Fruit fly (Drosophila melanogaster) whole organism, embryonic: ENCODE data around the gene Pgd.
A peak's percentile ranks its signal among the peaks of the same experiment; 100 is the strongest.

ENCODE experiments used
- CG10543 ChIP-seq: fragments of 200-800 bp; sonication (Bioruptor generic); optimal IDR thresholded peaks from 3 replicates; lab custom pipeline; 2017; ENCODE audit warnings: missing biosample characterization, mild to moderate bottlenecking, missing genetic modification characterization, moderate library complexity
- CG12769 ChIP-seq: fragments of 200-800 bp; sonication (Bioruptor generic); optimal IDR thresholded peaks from 2 replicates; lab custom pipeline; 2019; ENCODE audit warnings: missing biosample characterization, mild to moderate bottlenecking, missing genetic modification characterization, moderate library complexity
- CG13424 ChIP-seq: fragments of 200-800 bp; sonication (Bioruptor generic); optimal IDR thresholded peaks from 2 replicates; lab custom pipeline; 2019; ENCODE audit warnings: missing biosample characterization, mild to moderate bottlenecking, missing genetic modification characterization, moderate library complexity
- CG15073 ChIP-seq: fragments of 200-800 bp; sonication (Bioruptor generic); optimal IDR thresholded peaks from 2 replicates; lab custom pipeline; 2016; ENCODE audit warnings: missing biosample characterization, missing genetic modification characterization
- CG15514 ChIP-seq: fragments of 200-800 bp; sonication (Bioruptor generic); optimal IDR thresholded peaks from 3 replicates; lab custom pipeline; 2017; ENCODE audit warnings: missing biosample characterization, missing genetic modification characterization, mild to moderate bottlenecking, moderate library complexity, missing genetic modification reagents
- CG1603 ChIP-seq: fragments of 200-800 bp; sonication (Bioruptor generic); optimal IDR thresholded peaks from 2 replicates; lab custom pipeline; 2019; ENCODE audit warnings: missing biosample characterization, mild to moderate bottlenecking, missing genetic modification characterization, moderate library complexity
- CG16815 ChIP-seq: fragments of 200-800 bp; sonication (Bioruptor generic); optimal IDR thresholded peaks from 3 replicates; lab custom pipeline; 2017; ENCODE audit warnings: missing biosample characterization, mild to moderate bottlenecking, missing genetic modification characterization
- CG18619 ChIP-seq: fragments of 200-800 bp; sonication (Bioruptor generic); optimal IDR thresholded peaks from 3 replicates; lab custom pipeline; 2017; ENCODE audit warnings: missing biosample characterization, mild to moderate bottlenecking, missing genetic modification characterization
- CG34224 ChIP-seq: fragments of 200-800 bp; sonication (Bioruptor generic); IDR thresholded peaks from 3 replicates; pipeline ENCODE4 v1.3.6; 2022; ENCODE audit warnings: missing biosample characterization, missing genetic modification characterization; ENCODE audit not compliant: partially characterized antibody
- CG3838 ChIP-seq: fragments of 200-800 bp; sonication (Bioruptor generic); optimal IDR thresholded peaks from 3 replicates; lab custom pipeline; 2016; ENCODE audit warnings: missing biosample characterization, missing genetic modification characterization
- CG4730 ChIP-seq: fragments of 200-800 bp; sonication (Bioruptor generic); IDR thresholded peaks from 2 replicates; pipeline ENCODE4 v1.3.6; 2022; ENCODE audit warnings: missing biosample characterization, missing genetic modification characterization
- CG4854 ChIP-seq: fragments of 200-800 bp; sonication (Bioruptor generic); optimal IDR thresholded peaks from 2 replicates; lab custom pipeline; 2016; ENCODE audit warnings: missing biosample characterization, missing genetic modification characterization, inconsistent platforms
- CG5245 ChIP-seq: fragments of 200-800 bp; sonication (Bioruptor generic); optimal IDR thresholded peaks from 3 replicates; lab custom pipeline; 2016; ENCODE audit warnings: missing biosample characterization, missing genetic modification characterization
- Dll ChIP-seq: fragments of 200-800 bp; sonication (Bioruptor generic); IDR thresholded peaks from 4 replicates; pipeline ENCODE4 v1.3.6; 2022; ENCODE audit warnings: missing biosample characterization, missing genetic modification characterization; ENCODE audit not compliant: partially characterized antibody
- Dp ChIP-seq: fragments of 200-800 bp; sonication (Bioruptor generic); optimal IDR thresholded peaks from 2 replicates; lab custom pipeline; 2018; ENCODE audit warnings: missing biosample characterization, mild to moderate bottlenecking, missing genetic modification characterization, moderate library complexity
- Dref ChIP-seq: fragments of 200-800 bp; sonication (Bioruptor generic); IDR thresholded peaks from 2 replicates; pipeline ENCODE4 v1.3.6; 2022; ENCODE audit warnings: missing biosample characterization, missing genetic modification characterization
- Eip74EF ChIP-seq, 2 experiments: fragments of 200-800 bp in 1 of 2; fragments of >200 bp in 1 of 2; sonication (Bioruptor generic) in 1 of 2; optimal IDR thresholded peaks; 2 replicates each; lab custom pipeline; 2017 to 2019; ENCODE audit warnings: missing biosample characterization in 2 of 2, missing genetic modification characterization in 2 of 2, mild to moderate bottlenecking in 1 of 2, moderate library complexity in 1 of 2
- Fer3 ChIP-seq: fragments of 200-800 bp; sonication (Bioruptor generic); optimal IDR thresholded peaks from 2 replicates; lab custom pipeline; 2018; ENCODE audit warnings: missing biosample characterization, mild to moderate bottlenecking, missing genetic modification characterization, moderate library complexity
- Hr39 ChIP-seq: fragments of >200 bp; optimal IDR thresholded peaks from 2 replicates; lab custom pipeline; 2017
- MESR4 ChIP-seq: fragments of 200-800 bp; sonication (Bioruptor generic); optimal IDR thresholded peaks from 2 replicates; lab custom pipeline; 2018; ENCODE audit warnings: missing biosample characterization, mild to moderate bottlenecking, missing genetic modification characterization, moderate library complexity
- Med ChIP-seq: fragments of 200-800 bp; sonication (Bioruptor generic); peaks from one replicate; lab custom pipeline; 2016; ENCODE audit warnings: missing biosample characterization, missing genetic modification characterization, mild to moderate bottlenecking, inconsistent platforms, moderate library complexity
- Pdp1 ChIP-seq, 2 experiments: fragments of 200-800 bp; sonication (Bioruptor generic); optimal IDR thresholded peaks; 3 replicates each; lab custom pipeline; 2016; ENCODE audit warnings: missing biosample characterization in 2 of 2, missing genetic modification characterization in 2 of 2, mild to moderate bottlenecking in 1 of 2, moderate library complexity in 1 of 2
- Ptx1 ChIP-seq: fragments of 200-800 bp; sonication (Bioruptor generic); IDR thresholded peaks from 2 replicates; pipeline ENCODE4 v1.3.6; 2022; ENCODE audit warnings: missing biosample characterization, missing genetic modification characterization
- Sin3A ChIP-seq: fragments of >200 bp; optimal IDR thresholded peaks from 2 replicates; lab custom pipeline; 2018
- Sry-δ ChIP-seq: fragments of 200-800 bp; sonication (Bioruptor generic); optimal IDR thresholded peaks from 2 replicates; lab custom pipeline; 2016; ENCODE audit warnings: missing biosample characterization, missing genetic modification characterization
- bcd ChIP-seq: fragments of 200-800 bp; sonication (Bioruptor generic); optimal IDR thresholded peaks from 2 replicates; lab custom pipeline; 2017; ENCODE audit warnings: missing biosample characterization, mild to moderate bottlenecking, missing genetic modification characterization
- cas ChIP-seq: fragments of 200-800 bp; sonication (Bioruptor generic); IDR thresholded peaks from 2 replicates; pipeline ENCODE4 v1.3.6; 2022; ENCODE audit warnings: missing biosample characterization, missing genetic modification characterization
- chif ChIP-seq, 2 experiments: fragments of 200-800 bp; sonication (Bioruptor generic); optimal IDR thresholded peaks; 3 replicates each; lab custom pipeline; 2016; ENCODE audit warnings: missing biosample characterization in 2 of 2, missing genetic modification characterization in 2 of 2
- chinmo ChIP-seq: fragments of 200-800 bp; sonication (Bioruptor generic); IDR thresholded peaks from 4 replicates; pipeline ENCODE4 v1.3.6; 2022; ENCODE audit warnings: missing biosample characterization, missing genetic modification characterization; ENCODE audit not compliant: partially characterized antibody
- chn ChIP-seq: fragments of 200-800 bp; sonication (Bioruptor generic); optimal IDR thresholded peaks from 2 replicates; lab custom pipeline; 2016; ENCODE audit warnings: missing biosample characterization, missing genetic modification characterization
- crol ChIP-seq: fragments of 200-800 bp; sonication (Bioruptor generic); IDR thresholded peaks from 2 replicates; pipeline ENCODE4 v1.3.6; 2022; ENCODE audit warnings: missing biosample characterization, missing genetic modification characterization
- cwo ChIP-seq: fragments of 200-800 bp; sonication (Bioruptor generic); optimal IDR thresholded peaks from 3 replicates; lab custom pipeline; 2017; ENCODE audit warnings: missing biosample characterization, missing genetic modification characterization, mild to moderate bottlenecking, moderate library complexity, missing genetic modification reagents
- esg ChIP-seq: fragments of 200-800 bp; sonication (Bioruptor generic); conservative IDR thresholded peaks from 2 replicates; pipeline ENCODE4 v1.3.6; 2022; ENCODE audit warnings: missing biosample characterization, missing genetic modification characterization
- eyg ChIP-seq: fragments of 200-800 bp; sonication (Bioruptor generic); optimal IDR thresholded peaks from 3 replicates; lab custom pipeline; 2016; ENCODE audit warnings: missing biosample characterization, missing genetic modification characterization
- gce ChIP-seq: fragments of 200-800 bp; sonication (Bioruptor generic); IDR thresholded peaks from 3 replicates; pipeline ENCODE4 v1.3.6; 2022; ENCODE audit warnings: missing biosample characterization, missing genetic modification characterization
- gsb-n ChIP-seq: fragments of 200-800 bp; sonication (Bioruptor generic); optimal IDR thresholded peaks from 3 replicates; lab custom pipeline; 2018; ENCODE audit warnings: missing biosample characterization, mild to moderate bottlenecking, missing genetic modification characterization
- pum ChIP-seq: fragments of 200-800 bp; sonication (Bioruptor generic); optimal IDR thresholded peaks from 2 replicates; lab custom pipeline; 2016; ENCODE audit warnings: missing biosample characterization, missing genetic modification characterization
- rib ChIP-seq: fragments of 200-800 bp; sonication (Bioruptor generic); IDR thresholded peaks from 2 replicates; pipeline ENCODE4 v1.3.6; 2022; ENCODE audit warnings: missing biosample characterization, missing genetic modification characterization
- sd ChIP-seq: fragments of 200-800 bp; sonication (Bioruptor generic); optimal IDR thresholded peaks from 3 replicates; lab custom pipeline; 2018; ENCODE audit warnings: missing biosample characterization, mild to moderate bottlenecking, missing genetic modification characterization, moderate library complexity
- sens ChIP-seq: fragments of 200-800 bp; sonication (Bioruptor generic); peaks from one replicate; lab custom pipeline; 2016; ENCODE audit warnings: missing biosample characterization, missing genetic modification characterization
- sr ChIP-seq: fragments of 200-800 bp; sonication (Bioruptor generic); IDR thresholded peaks from 3 replicates; pipeline ENCODE4 v1.3.6; 2022; ENCODE audit warnings: missing biosample characterization, missing genetic modification characterization
- tna ChIP-seq: fragments of 200-800 bp; sonication (Bioruptor generic); IDR thresholded peaks from 2 replicates; pipeline ENCODE4 v1.3.6; 2022; ENCODE audit warnings: missing biosample characterization, missing genetic modification characterization; ENCODE audit not compliant: partially characterized antibody
- trem ChIP-seq: fragments of 200-800 bp; optimal IDR thresholded peaks from 3 replicates; lab custom pipeline; 2019; ENCODE audit warnings: missing biosample characterization, mild to moderate bottlenecking, missing genetic modification characterization, moderate library complexity
- usp ChIP-seq: fragments of >200 bp; optimal IDR thresholded peaks from 2 replicates; lab custom pipeline; 2017; ENCODE audit warnings: missing biosample characterization, missing genetic modification characterization
- wdn ChIP-seq: fragments of 200-800 bp; sonication (Bioruptor generic); IDR thresholded peaks from 2 replicates; pipeline ENCODE4 v1.3.6; 2022; ENCODE audit warnings: missing biosample characterization, missing genetic modification characterization
- zen ChIP-seq: fragments of 200-800 bp; sonication (Bioruptor generic); optimal IDR thresholded peaks from 3 replicates; lab custom pipeline; 2018; ENCODE audit warnings: missing biosample characterization, mild to moderate bottlenecking, missing genetic modification characterization, moderate library complexity

Pgd gene

DNA sequence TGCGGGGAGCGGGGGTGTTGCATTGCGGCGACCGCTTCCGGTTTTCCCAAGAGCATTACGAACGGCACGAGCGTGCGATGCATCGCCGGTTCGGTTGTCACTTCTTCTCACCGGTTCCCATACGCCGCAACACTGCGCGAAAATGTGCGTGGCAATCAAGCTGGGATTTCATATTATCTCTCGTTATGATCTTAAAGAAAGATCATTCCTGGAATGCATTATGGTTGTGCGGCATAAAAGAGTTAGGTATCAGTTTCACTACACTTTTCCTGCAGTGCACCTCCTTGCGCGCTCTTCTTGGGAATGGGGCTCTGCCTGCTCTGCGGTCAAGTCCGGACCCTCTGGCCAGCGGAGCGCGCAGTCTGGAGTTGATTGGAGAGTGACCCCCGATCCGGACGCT, 21.2 kb downstream of the Pgd start (continued):
- 0 out of 2 replicates have a peak, but pooled peaks have one; percentile 14 for TF ChIP-seq Ptx1
- no peak for TF ChIP-seq CG3838 (GFP tag; lab: Kevin White, UChicago)
- TF ChIP-seq esg (GFP tag; lab: Robert Waterston, UW) = peak; percentile 51
- TF ChIP-seq gsb-n = peak; percentile 18
- peak in 1 of 2 experiments; percentile 51 for TF ChIP-seq chif (GFP tag; optimal IDR thresholded peaks at IDR 0.05; lab: Kevin White, UChicago)
- no peak for TF ChIP-seq CG10543 (GFP tag; lab: Kevin White, UChicago)
- TF ChIP-seq, all 482 proteins: peak for 133

DNA sequence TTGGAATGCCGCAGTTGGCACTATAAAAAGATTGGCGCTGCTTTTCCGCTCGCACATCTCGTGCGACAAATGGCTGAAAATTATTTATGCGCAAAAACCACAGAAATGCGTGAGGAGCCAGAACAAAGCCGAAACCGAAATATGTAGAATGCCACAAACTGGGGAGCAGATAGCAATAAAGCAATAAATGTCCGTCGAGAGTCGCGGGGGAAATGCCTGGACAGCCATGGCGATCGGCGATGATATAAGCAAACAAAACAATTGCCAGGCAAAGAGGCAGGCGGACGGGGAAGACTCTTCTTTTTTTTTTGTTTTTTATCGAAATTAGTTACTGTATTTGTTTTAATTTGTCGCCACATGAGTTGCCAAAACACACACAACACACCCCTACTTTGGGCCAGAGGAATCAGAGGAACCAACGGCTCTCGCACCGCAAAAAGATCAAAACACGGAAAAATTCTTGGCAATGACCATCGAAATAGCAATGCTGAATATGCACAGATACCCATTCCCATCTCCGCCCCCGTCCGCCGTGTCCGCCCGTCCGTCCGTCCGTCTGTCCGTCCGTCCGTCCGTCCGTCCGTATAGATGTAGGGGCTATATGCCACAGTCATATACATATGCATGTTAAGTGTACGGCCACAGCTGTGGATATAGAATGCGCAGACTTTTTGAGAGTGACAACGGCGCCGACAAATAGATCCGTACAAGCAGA, 23.7 kb downstream of the Pgd start:
- TF ChIP-seq CG10543 (GFP tag; lab: Kevin White, UChicago) = peak; percentile 12
- 0 out of 4 replicates have a peak, but pooled peaks have one; percentile 57 for TF ChIP-seq chinmo (GFP tag; lab: Robert Waterston, UW)
- TF ChIP-seq sr (GFP tag; lab: Robert Waterston, UW) = peak; percentile 46; the same call in 1 of the 3 replicates
- TF ChIP-seq sd (tag; lab: Kevin White, UChicago) = peak; percentile 79
- peak; percentile 57 for TF ChIP-seq CG12769 (tag; lab: Kevin White, UChicago)
- TF ChIP-seq Hr39 (lab: Kevin White, UChicago) = peak; percentile 85
- 0 out of 2 replicates have a peak, but pooled peaks have one; percentile 10 for TF ChIP-seq crol (GFP tag; lab: Robert Waterston, UW)
- TF ChIP-seq CG18619 (GFP tag; lab: Kevin White, UChicago) = no peak
- TF ChIP-seq Pdp1 (GFP tag; optimal IDR thresholded peaks at IDR 0.05; lab: Kevin White, UChicago) = peak in 1 of 2 experiments; percentile 53
- no peak for TF ChIP-seq eyg (GFP tag; lab: Kevin White, UChicago)
- TF ChIP-seq cwo (GFP tag; lab: Kevin White, UChicago) = peak; percentile 44
- TF ChIP-seq pum (GFP tag; lab: Kevin White, UChicago) = no peak

- TF ChIP-seq rib (GFP tag; lab: Robert Waterston, UW) (no peak), usp (GFP tag; lab: Kevin White, UChicago) (no peak), CG4854 (peak; percentile 70), MESR4 (no peak), CG1603 (tag; lab: Kevin White, UChicago) (peak; percentile 11), Fer3 (tag; lab: Kevin White, UChicago) (no peak), Sry-δ (peak; percentile 27), CG34224 (GFP tag; lab: Robert Waterston, UW) (no peak), gce (GFP tag; lab: Robert Waterston, UW) (no peak), CG4730 (GFP tag; lab: Robert Waterston, UW) (no peak), CG5245 (no peak), Sin3A (lab: Kevin White, UChicago) (peak; percentile 75), trem (peak; percentile 28), Dref (GFP tag; lab: Robert Waterston, UW) (peak; percentile 35; the same call in 1 of the 2 replicates), Med (peak; percentile 19), CG16815 (GFP tag; lab: Kevin White, UChicago) (no peak), Dll (no peak), cas (GFP tag; lab: Robert Waterston, UW) (no peak), chn (no peak), wdn (GFP tag; lab: Robert Waterston, UW) (no peak), zen (tag; lab: Kevin White, UChicago) (no peak), bcd (GFP tag; lab: Kevin White, UChicago) (no peak), CG15073 (GFP tag; lab: Kevin White, UChicago) (no peak), tna (GFP tag; lab: Robert Waterston, UW) (no peak), sens (GFP tag; lab: Kevin White, UChicago) (peak; percentile 9), CG15514 (GFP tag; lab: Kevin White, UChicago) (peak; percentile 12), CG13424 (tag; lab: Kevin White, UChicago) (no peak), Eip74EF (GFP tag; optimal IDR thresholded peaks at IDR 0.05; lab: Kevin White, UChicago) (no peak), Dp (GFP tag; lab: Kevin White, UChicago) (peak; percentile 82)
These were observed 25.5 kb downstream of the Pgd start for dm6 chrX:2170424-2170823.
